In the genomic region with DNA sequence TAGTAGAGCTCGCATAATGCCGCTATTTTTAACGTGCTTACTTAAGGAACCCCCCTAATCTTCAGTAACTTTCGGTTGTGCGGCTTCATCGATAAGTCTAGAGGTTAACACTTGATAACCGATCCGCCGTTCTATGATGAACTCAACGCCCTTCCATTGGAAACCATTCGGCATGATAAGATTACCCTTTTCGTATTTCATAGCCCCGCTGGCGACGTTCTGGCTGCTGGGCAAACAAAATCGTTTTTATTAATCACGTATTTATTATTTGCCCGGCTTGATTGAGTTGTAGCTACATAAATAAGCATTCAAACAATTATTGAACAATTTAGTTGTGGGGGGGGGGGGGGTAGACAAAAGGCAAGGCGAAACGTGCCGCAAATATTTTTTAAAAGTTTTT, we compare ENCODE assay signal across 1 fruit fly cellular context.
TF ChIP-seq lines count a peak whose summit lies in the region.

No protein-coding gene starts in this region.

TF ChIP-seq in whole organism, embryonic, 481 proteins besides CTCF, POLR2A, EP300 and RAD21 (continued from another document):
- TF ChIP-seq CG17568 (GFP tag; optimal IDR thresholded peaks at IDR 0.05; lab: Kevin White, UChicago): peak; percentile 55
- TF ChIP-seq CG3065 (GFP tag; optimal IDR thresholded peaks at IDR 0.05; lab: Kevin White, UChicago): no peak
- TF ChIP-seq Abd-B (GFP tag; optimal IDR thresholded peaks at IDR 0.05; lab: Kevin White, UChicago): no peak
- TF ChIP-seq CG7987 (GFP tag; optimal IDR thresholded peaks at IDR 0.05; lab: Kevin White, UChicago): peak; percentile 65
- peak; percentile 71 for TF ChIP-seq CG13296 (GFP tag; optimal IDR thresholded peaks at IDR 0.05; lab: Kevin White, UChicago)
- peak; percentile 42 for TF ChIP-seq CG12769 (tag; optimal IDR thresholded peaks at IDR 0.05; lab: Kevin White, UChicago)
- peak; percentile 0 for TF ChIP-seq scrt (GFP tag; optimal IDR thresholded peaks at IDR 0.05; lab: Kevin White, UChicago)
- peak; percentile 64 for TF ChIP-seq CG2678 (tag; optimal IDR thresholded peaks at IDR 0.05; lab: Kevin White, UChicago)
- TF ChIP-seq CG8281 (tag; optimal IDR thresholded peaks at IDR 0.05; lab: Kevin White, UChicago): peak; percentile 77
- TF ChIP-seq CG32767 (GFP tag; IDR thresholded peaks at IDR 0.05; lab: Robert Waterston, UW): no peak
- 0 out of 3 replicates have a peak, but pooled peaks have one; percentile 11 for TF ChIP-seq otp (GFP tag; IDR thresholded peaks at IDR 0.05; lab: Robert Waterston, UW)
- peak; percentile 10 for TF ChIP-seq CG3281 (GFP tag; optimal IDR thresholded peaks at IDR 0.05; lab: Kevin White, UChicago)
- TF ChIP-seq CG12659 (GFP tag; optimal IDR thresholded peaks at IDR 0.05; lab: Kevin White, UChicago): peak; percentile 29
- peak; percentile 18 for TF ChIP-seq Deaf1 (tag; optimal IDR thresholded peaks at IDR 0.05; lab: Kevin White, UChicago)
- TF ChIP-seq vvl (GFP tag; IDR thresholded peaks at IDR 0.05; lab: Robert Waterston, UW): no peak
- TF ChIP-seq CG34224 (GFP tag; IDR thresholded peaks at IDR 0.05; lab: Robert Waterston, UW; ENCODE audit: partially characterized antibody): no peak
- peak; percentile 88 for TF ChIP-seq sug (tag; optimal IDR thresholded peaks at IDR 0.05; lab: Kevin White, UChicago)
- TF ChIP-seq CG13894 (tag; optimal IDR thresholded peaks at IDR 0.05; lab: Kevin White, UChicago): peak; percentile 21
- peak; percentile 18 for TF ChIP-seq B-H2 (GFP tag; optimal IDR thresholded peaks at IDR 0.05; lab: Kevin White, UChicago)
- peak; percentile 61; the same call in 1 of the 2 replicates for TF ChIP-seq GATAe (GFP tag; conservative IDR thresholded peaks at IDR 0.05; lab: Robert Waterston, UW)
- peak; percentile 47 for TF ChIP-seq Hey (tag; optimal IDR thresholded peaks at IDR 0.05; lab: Kevin White, UChicago)
- peak; percentile 34 for TF ChIP-seq PHDP (tag; optimal IDR thresholded peaks at IDR 0.05; lab: Kevin White, UChicago)
- TF ChIP-seq fru (optimal IDR thresholded peaks at IDR 0.05; lab: Kevin White, UChicago): no peak
- peak; percentile 67 for TF ChIP-seq nau (GFP tag; optimal IDR thresholded peaks at IDR 0.05; lab: Kevin White, UChicago)
- peak; percentile 23 for TF ChIP-seq caup (GFP tag; optimal IDR thresholded peaks at IDR 0.05; lab: Kevin White, UChicago; ENCODE audit: severe bottlenecking)
- TF ChIP-seq ftz-f1 (GFP tag; optimal IDR thresholded peaks at IDR 0.05; lab: Kevin White, UChicago): peak; percentile 57
- peak; percentile 34 for TF ChIP-seq CG9727 (GFP tag; optimal IDR thresholded peaks at IDR 0.05; lab: Kevin White, UChicago)
- peak; percentile 64 for TF ChIP-seq lab (GFP tag; optimal IDR thresholded peaks at IDR 0.05; lab: Kevin White, UChicago)
- TF ChIP-seq Nf-YC (tag; optimal IDR thresholded peaks at IDR 0.05; lab: Kevin White, UChicago): no peak
- TF ChIP-seq salm (tag; optimal IDR thresholded peaks at IDR 0.05; lab: Kevin White, UChicago): peak; percentile 1
- no peak for TF ChIP-seq kni (GFP tag; optimal IDR thresholded peaks at IDR 0.05; lab: Kevin White, UChicago)
- TF ChIP-seq unpg (GFP tag; optimal IDR thresholded peaks at IDR 0.05; lab: Kevin White, UChicago): peak; percentile 11
- peak; percentile 21 for TF ChIP-seq Jarid2 (GFP tag; optimal IDR thresholded peaks at IDR 0.05; lab: Kevin White, UChicago)
- peak; percentile 28 for TF ChIP-seq CG6854 (GFP tag; optimal IDR thresholded peaks at IDR 0.05; lab: Kevin White, UChicago)
- peak in 1 of 2 experiments; percentile 60 for TF ChIP-seq Pdp1 (GFP tag; optimal IDR thresholded peaks at IDR 0.05; lab: Kevin White, UChicago)
- TF ChIP-seq grn (GFP tag; optimal IDR thresholded peaks at IDR 0.05; lab: Kevin White, UChicago): peak; percentile 79
- peak; percentile 17 for TF ChIP-seq CG1603 (tag; optimal IDR thresholded peaks at IDR 0.05; lab: Kevin White, UChicago)
- peak; percentile 13 for TF ChIP-seq fd3F (GFP tag; optimal IDR thresholded peaks at IDR 0.05; lab: Kevin White, UChicago)
- peak; percentile 1 for TF ChIP-seq bab2 (GFP tag; optimal IDR thresholded peaks at IDR 0.05; lab: Kevin White, UChicago)
- TF ChIP-seq CG7745 (tag; optimal IDR thresholded peaks at IDR 0.05; lab: Kevin White, UChicago): no peak
- TF ChIP-seq pnt (GFP tag; optimal IDR thresholded peaks at IDR 0.05; lab: Kevin White, UChicago): no peak
- TF ChIP-seq CG4328 (GFP tag; optimal IDR thresholded peaks at IDR 0.05; lab: Kevin White, UChicago): peak; percentile 18
- no peak for TF ChIP-seq unc-4 (GFP tag; IDR thresholded peaks at IDR 0.05; lab: Robert Waterston, UW; ENCODE audit: partially characterized antibody)
- TF ChIP-seq corto (GFP tag; optimal IDR thresholded peaks at IDR 0.05; lab: Kevin White, UChicago): no peak
- TF ChIP-seq crol (GFP tag; IDR thresholded peaks at IDR 0.05; lab: Robert Waterston, UW): peak; percentile 79
- peak; percentile 37 for TF ChIP-seq CG6765 (GFP tag; optimal IDR thresholded peaks at IDR 0.05; lab: Kevin White, UChicago)
- peak; percentile 51 for TF ChIP-seq HmgZ (tag; optimal IDR thresholded peaks at IDR 0.05; lab: Kevin White, UChicago)
- TF ChIP-seq exex (tag; optimal IDR thresholded peaks at IDR 0.05; lab: Kevin White, UChicago): peak; percentile 99
- peak in 1 of 2 experiments; percentile 60 for TF ChIP-seq eve (GFP tag; optimal IDR thresholded peaks at IDR 0.05; lab: Kevin White, UChicago)
- peak; percentile 79 for TF ChIP-seq CG10543 (GFP tag; optimal IDR thresholded peaks at IDR 0.05; lab: Kevin White, UChicago)
- peak in 1 of 2 experiments; percentile 2 for TF ChIP-seq Eip74EF (GFP tag; optimal IDR thresholded peaks at IDR 0.05; lab: Kevin White, UChicago)
- TF ChIP-seq CG10209 (GFP tag; optimal IDR thresholded peaks at IDR 0.05; lab: Kevin White, UChicago): peak; percentile 15
- no peak for TF ChIP-seq toy (GFP tag; IDR thresholded peaks at IDR 0.05; lab: Robert Waterston, UW)
- peak; percentile 45 for TF ChIP-seq HHEX (GFP tag; optimal IDR thresholded peaks at IDR 0.05; lab: Kevin White, UChicago)
- TF ChIP-seq CG2116 (GFP tag; optimal IDR thresholded peaks at IDR 0.05; lab: Kevin White, UChicago): peak; percentile 13
- TF ChIP-seq CG10147 (GFP tag; optimal IDR thresholded peaks at IDR 0.05; lab: Kevin White, UChicago): peak; percentile 42
- TF ChIP-seq gsb (GFP tag; IDR thresholded peaks at IDR 0.05; lab: Robert Waterston, UW): no peak
- TF ChIP-seq dysf (GFP tag; IDR thresholded peaks at IDR 0.05; lab: Robert Waterston, UW): peak; percentile 20; the same call in 1 of the 3 replicates
- peak in 1 of 2 experiments; percentile 17 for TF ChIP-seq bsh (GFP tag; optimal IDR thresholded peaks at IDR 0.05; lab: Kevin White, UChicago)
- TF ChIP-seq mirr (GFP tag; optimal IDR thresholded peaks at IDR 0.05; lab: Kevin White, UChicago): peak; percentile 92
- TF ChIP-seq Atf6 (GFP tag; IDR thresholded peaks at IDR 0.05; lab: Robert Waterston, UW): peak; percentile 56; the same call in 1 of the 2 replicates
- TF ChIP-seq wdn (GFP tag; IDR thresholded peaks at IDR 0.05; lab: Robert Waterston, UW): no peak
- TF ChIP-seq CG16863 (GFP tag; optimal IDR thresholded peaks at IDR 0.05; lab: Kevin White, UChicago): no peak
- TF ChIP-seq Meics (GFP tag; optimal IDR thresholded peaks at IDR 0.05; lab: Kevin White, UChicago): peak; percentile 22
- TF ChIP-seq CG15269 (tag; optimal IDR thresholded peaks at IDR 0.05; lab: Kevin White, UChicago): peak; percentile 44
- TF ChIP-seq Hr78 (GFP tag; optimal IDR thresholded peaks at IDR 0.05; lab: Kevin White, UChicago): peak in 1 of 2 experiments; percentile 95
- TF ChIP-seq Dip2 (GFP tag; IDR thresholded peaks at IDR 0.05; lab: Robert Waterston, UW): no peak
- peak; percentile 53 for TF ChIP-seq CG6813 (GFP tag; optimal IDR thresholded peaks at IDR 0.05; lab: Kevin White, UChicago)
